Fruit fly (Drosophila melanogaster): ENCODE results near the gene Prosalpha2.

Gene Prosalpha2

dm6 chr3R:12422379-12422975 lies 8.6 kb upstream of the Prosalpha2 start, which contains the start of the genes Scgbeta and CG17202 (continued):
- TF ChIP-seq tgo (GFP tag; IDR thresholded peaks at IDR 0.05) (no peak), Sry-δ (GFP tag; optimal IDR thresholded peaks at IDR 0.05) (peak; percentile 43), CG7839 (tag; optimal IDR thresholded peaks at IDR 0.05) (no peak), CG14860 (GFP tag; IDR thresholded peaks at IDR 0.05; ENCODE audit: partially characterized antibody) (no peak), org-1 (GFP tag; optimal IDR thresholded peaks at IDR 0.05) (no peak), ftz-f1 (GFP tag; optimal IDR thresholded peaks at IDR 0.05) (no peak), kay (GFP tag; optimal IDR thresholded peaks at IDR 0.05) (no peak), ab (GFP tag; optimal IDR thresholded peaks at IDR 0.05) (no peak), stc (GFP tag; IDR thresholded peaks at IDR 0.05) (no peak), CG12744 (GFP tag; optimal IDR thresholded peaks at IDR 0.05) (peak; percentile 32), BEAF-32 (GFP tag; optimal IDR thresholded peaks at IDR 0.05) (peak; percentile 37), E2f2 (GFP tag; IDR thresholded peaks at IDR 0.05) (peak; percentile 72), crol (GFP tag; IDR thresholded peaks at IDR 0.05) (no peak), fru (optimal IDR thresholded peaks at IDR 0.05) (no peak), Doc3 (GFP tag; IDR thresholded peaks at IDR 0.05; ENCODE audit: partially characterized antibody) (no peak), Hr3 (GFP tag; optimal IDR thresholded peaks at IDR 0.05) (no peak), Meics (GFP tag; optimal IDR thresholded peaks at IDR 0.05) (no peak), rib (GFP tag; IDR thresholded peaks at IDR 0.05) (no peak), CG32767 (GFP tag; IDR thresholded peaks at IDR 0.05) (0 out of 2 replicates have a peak, but pooled peaks have one; percentile 12), pan (optimal IDR thresholded peaks at IDR 0.05) (no peak), pan (GFP tag; optimal IDR thresholded peaks at IDR 0.05 in 1 of 2, IDR thresholded peaks at IDR 0.05 in 1 of 2) (no peak), kah (GFP tag; optimal IDR thresholded peaks at IDR 0.05) (no peak), al (GFP tag; IDR thresholded peaks at IDR 0.05) (no peak), sens (GFP tag) (no peak), CG17612 (GFP tag; IDR thresholded peaks at IDR 0.05) (no peak), Ssrp (tag; optimal IDR thresholded peaks at IDR 0.05) (no peak), CG17385 (GFP tag; optimal IDR thresholded peaks at IDR 0.05) (no peak), ara (GFP tag; IDR thresholded peaks at IDR 0.05) (no peak), phol (tag; optimal IDR thresholded peaks at IDR 0.05) (peak; percentile 93), CG42726 (GFP tag; IDR thresholded peaks at IDR 0.05; ENCODE audit: partially characterized antibody) (no peak), CG12071 (GFP tag; optimal IDR thresholded peaks at IDR 0.05) (no peak), nom (GFP tag; optimal IDR thresholded peaks at IDR 0.05) (no peak), pum (GFP tag; optimal IDR thresholded peaks at IDR 0.05) (no peak), yki (optimal IDR thresholded peaks at IDR 0.05) (no peak), CG4404 (GFP tag; IDR thresholded peaks at IDR 0.05) (no peak), ase (GFP tag; IDR thresholded peaks at IDR 0.05) (0 out of 3 replicates have a peak, but pooled peaks have one; percentile 5), D (optimal IDR thresholded peaks at IDR 0.05) (no peak), D (GFP tag; optimal IDR thresholded peaks at IDR 0.05) (no peak), pfk (GFP tag; optimal IDR thresholded peaks at IDR 0.05) (no peak), emc (GFP tag; optimal IDR thresholded peaks at IDR 0.05) (no peak), Hmr (GFP tag; optimal IDR thresholded peaks at IDR 0.05) (no peak), amos (GFP tag; IDR thresholded peaks at IDR 0.05; ENCODE audit: partially characterized antibody) (peak; percentile 55; the same call in 1 of the 2 replicates), CG11398 (GFP tag; optimal IDR thresholded peaks at IDR 0.05) (peak; percentile 2), Atf3 (GFP tag; optimal IDR thresholded peaks at IDR 0.05) (no peak), run (tag; optimal IDR thresholded peaks at IDR 0.05) (no peak), Doc2 (GFP tag; IDR thresholded peaks at IDR 0.05) (no peak), Dek (tag; optimal IDR thresholded peaks at IDR 0.05) (peak; percentile 32), CG12769 (tag; optimal IDR thresholded peaks at IDR 0.05) (no peak), chm (GFP tag; IDR thresholded peaks at IDR 0.05) (no peak), otp (GFP tag; IDR thresholded peaks at IDR 0.05) (peak; percentile 37; the same call in 1 of the 3 replicates), CG10654 (GFP tag; optimal IDR thresholded peaks at IDR 0.05) (no peak), CG12155 (GFP tag; optimal IDR thresholded peaks at IDR 0.05) (no peak), CG2199 (GFP tag; IDR thresholded peaks at IDR 0.05) (no peak)

Measured in whole organism, embryonic.